Fruit fly (Drosophila melanogaster) whole organism, embryonic: Measurements from ENCODE around the gene CG4278.

Experiments
- Abd-B ChIP-seq: fragments of 200-800 bp; sonication (Bioruptor generic); optimal IDR thresholded peaks from 2 replicates; lab custom pipeline; 2018; ENCODE audit warnings: missing biosample characterization, mild to moderate bottlenecking, missing genetic modification characterization, moderate library complexity
- B-H1 ChIP-seq: fragments of 200-800 bp; sonication (Bioruptor generic); IDR thresholded peaks from 3 replicates; pipeline ENCODE4 v1.3.6; 2022; ENCODE audit warnings: missing biosample characterization, missing genetic modification characterization
- CG10209 ChIP-seq: fragments of 200-800 bp; sonication (Bioruptor generic); optimal IDR thresholded peaks from 3 replicates; lab custom pipeline; 2017; ENCODE audit warnings: missing biosample characterization, mild to moderate bottlenecking, missing genetic modification characterization, missing genetic modification reagents
- CG11504 ChIP-seq: fragments of 200-800 bp; sonication (Bioruptor generic); optimal IDR thresholded peaks from 3 replicates; lab custom pipeline; 2019; ENCODE audit warnings: missing biosample characterization, mild to moderate bottlenecking, missing genetic modification characterization, moderate library complexity
- CG12744 ChIP-seq: fragments of 200-800 bp; sonication (Bioruptor generic); optimal IDR thresholded peaks from 2 replicates; lab custom pipeline; 2016; ENCODE audit warnings: missing biosample characterization, missing genetic modification characterization
- CG13287 ChIP-seq: fragments of 200-800 bp; sonication (Bioruptor generic); IDR thresholded peaks from 2 replicates; pipeline ENCODE4 v1.3.6; 2022; ENCODE audit warnings: missing biosample characterization, missing genetic modification characterization; ENCODE audit not compliant: partially characterized antibody
- CG15073 ChIP-seq: fragments of 200-800 bp; sonication (Bioruptor generic); optimal IDR thresholded peaks from 2 replicates; lab custom pipeline; 2016; ENCODE audit warnings: missing biosample characterization, missing genetic modification characterization
- CG15696 ChIP-seq: fragments of 200-800 bp; sonication (Bioruptor generic); optimal IDR thresholded peaks from 2 replicates; lab custom pipeline; 2019; ENCODE audit warnings: missing biosample characterization, mild to moderate bottlenecking, missing genetic modification characterization, moderate library complexity
- CG1832 ChIP-seq: fragments of 200-800 bp; sonication (Bioruptor generic); optimal IDR thresholded peaks from 2 replicates; lab custom pipeline; 2017; ENCODE audit warnings: missing biosample characterization, mild to moderate bottlenecking, missing genetic modification characterization, inconsistent platforms
- CG18619 ChIP-seq: fragments of 200-800 bp; sonication (Bioruptor generic); optimal IDR thresholded peaks from 3 replicates; lab custom pipeline; 2017; ENCODE audit warnings: missing biosample characterization, mild to moderate bottlenecking, missing genetic modification characterization
- CG2875 ChIP-seq: fragments of 200-800 bp; sonication (Bioruptor generic); optimal IDR thresholded peaks from 2 replicates; lab custom pipeline; 2017; ENCODE audit warnings: missing biosample characterization, mild to moderate bottlenecking, missing genetic modification characterization, missing genetic modification reagents
- CG30403 ChIP-seq: fragments of 200-800 bp; sonication (Bioruptor generic); optimal IDR thresholded peaks from 3 replicates; lab custom pipeline; 2016; ENCODE audit warnings: missing biosample characterization, missing genetic modification characterization
- CG3281 ChIP-seq: fragments of 200-800 bp; sonication (Bioruptor generic); optimal IDR thresholded peaks from 3 replicates; lab custom pipeline; 2017; ENCODE audit warnings: missing biosample characterization, mild to moderate bottlenecking, missing genetic modification characterization
- CG34376 ChIP-seq: fragments of 200-800 bp; sonication (Bioruptor generic); optimal IDR thresholded peaks from 2 replicates; lab custom pipeline; 2018; ENCODE audit warnings: missing biosample characterization, mild to moderate bottlenecking, missing genetic modification characterization
- CG4282 ChIP-seq: fragments of 200-800 bp; sonication (Bioruptor generic); optimal IDR thresholded peaks from 2 replicates; lab custom pipeline; 2016; ENCODE audit warnings: missing biosample characterization, missing genetic modification characterization
- CG4424 ChIP-seq: fragments of 200-800 bp; sonication (Bioruptor generic); optimal IDR thresholded peaks from 3 replicates; lab custom pipeline; 2016; ENCODE audit warnings: missing biosample characterization, missing genetic modification characterization
- CG5180 ChIP-seq: fragments of 200-800 bp; sonication (Bioruptor generic); optimal IDR thresholded peaks from 3 replicates; lab custom pipeline; 2017; ENCODE audit warnings: missing biosample characterization, missing genetic modification characterization, mild to moderate bottlenecking, moderate library complexity, missing genetic modification reagents
- CG6254 ChIP-seq: fragments of 200-800 bp; sonication (Bioruptor generic); optimal IDR thresholded peaks from 3 replicates; lab custom pipeline; 2017; ENCODE audit warnings: mild to moderate bottlenecking, missing biosample characterization, missing genetic modification reagents, missing genetic modification characterization
- CG6272 ChIP-seq: fragments of 200-800 bp; sonication (Bioruptor generic); IDR thresholded peaks from 2 replicates; pipeline ENCODE4 v1.3.6; 2022; ENCODE audit warnings: missing biosample characterization, missing genetic modification characterization
- CG6854 ChIP-seq: fragments of 200-800 bp; sonication (Bioruptor generic); optimal IDR thresholded peaks from 3 replicates; lab custom pipeline; 2017; ENCODE audit warnings: missing biosample characterization, mild to moderate bottlenecking, missing genetic modification characterization
- CG7271 ChIP-seq: fragments of 200-800 bp; sonication (Bioruptor generic); optimal IDR thresholded peaks from 2 replicates; lab custom pipeline; 2018; ENCODE audit warnings: missing biosample characterization, mild to moderate bottlenecking, missing genetic modification characterization, moderate library complexity
- CG7357 ChIP-seq: fragments of 200-800 bp; sonication (Bioruptor generic); IDR thresholded peaks from 3 replicates; pipeline ENCODE4 v1.3.6; 2022; ENCODE audit warnings: missing biosample characterization, missing genetic modification characterization
- CG7839 ChIP-seq: fragments of 200-800 bp; sonication (Bioruptor generic); optimal IDR thresholded peaks from 3 replicates; lab custom pipeline; 2018; ENCODE audit warnings: missing biosample characterization, mild to moderate bottlenecking, missing genetic modification characterization, moderate library complexity
- CG7928 ChIP-seq: fragments of 200-800 bp; sonication (Bioruptor generic); optimal IDR thresholded peaks from 2 replicates; lab custom pipeline; 2017; ENCODE audit warnings: missing biosample characterization, mild to moderate bottlenecking, missing genetic modification characterization
- CG7987 ChIP-seq: fragments of 200-800 bp; sonication (Bioruptor generic); optimal IDR thresholded peaks from 2 replicates; lab custom pipeline; 2018; ENCODE audit warnings: missing biosample characterization, mild to moderate bottlenecking, missing genetic modification characterization, moderate library complexity
- CG8281 ChIP-seq: fragments of 200-800 bp; sonication (Bioruptor generic); optimal IDR thresholded peaks from 2 replicates; lab custom pipeline; 2018; ENCODE audit warnings: missing biosample characterization, mild to moderate bottlenecking, missing genetic modification characterization, moderate library complexity
- CG9727 ChIP-seq: fragments of 200-800 bp; sonication (Bioruptor generic); optimal IDR thresholded peaks from 3 replicates; lab custom pipeline; 2017; ENCODE audit warnings: missing biosample characterization, mild to moderate bottlenecking, missing genetic modification characterization
- Deaf1 ChIP-seq: fragments of 200-800 bp; optimal IDR thresholded peaks from 3 replicates; lab custom pipeline; 2019; ENCODE audit warnings: missing biosample characterization, mild to moderate bottlenecking, missing genetic modification characterization, moderate library complexity
- Dek ChIP-seq: fragments of 200-800 bp; sonication (Bioruptor generic); optimal IDR thresholded peaks from 3 replicates; lab custom pipeline; 2019; ENCODE audit warnings: missing biosample characterization, mild to moderate bottlenecking, missing genetic modification characterization, moderate library complexity
- Ets97D ChIP-seq: fragments of 200-800 bp; sonication (Bioruptor generic); optimal IDR thresholded peaks from 3 replicates; lab custom pipeline; 2016; ENCODE audit warnings: missing biosample characterization, missing genetic modification characterization
- Gug ChIP-seq: fragments of 200-800 bp; sonication (Bioruptor generic); IDR thresholded peaks from 4 replicates; pipeline ENCODE4 v1.3.6; 2022; ENCODE audit warnings: missing biosample characterization, missing genetic modification characterization
- Hsf ChIP-seq: fragments of 200-800 bp; sonication (Bioruptor generic); optimal IDR thresholded peaks from 3 replicates; lab custom pipeline; 2016; ENCODE audit warnings: missing biosample characterization, missing genetic modification characterization
- Kr ChIP-seq: fragments of 200-800 bp; sonication (Bioruptor generic); optimal IDR thresholded peaks from 2 replicates; lab custom pipeline; 2017; ENCODE audit warnings: missing biosample characterization, mild to moderate bottlenecking, missing genetic modification characterization
- Mad ChIP-seq: fragments of 200-800 bp; sonication (Bioruptor generic); optimal IDR thresholded peaks from 2 replicates; lab custom pipeline; 2016; ENCODE audit warnings: missing biosample characterization, missing genetic modification characterization
- Max ChIP-seq: fragments of 200-800 bp; sonication (Bioruptor generic); optimal IDR thresholded peaks from 2 replicates; lab custom pipeline; 2016; ENCODE audit warnings: missing biosample characterization, mild to moderate bottlenecking, missing genetic modification characterization
- amos ChIP-seq: fragments of 200-800 bp; sonication (Bioruptor generic); IDR thresholded peaks from 2 replicates; pipeline ENCODE4 v1.3.6; 2022; ENCODE audit warnings: missing biosample characterization, missing genetic modification characterization; ENCODE audit not compliant: partially characterized antibody
- cad ChIP-seq: fragments of >200 bp; optimal IDR thresholded peaks from 2 replicates; lab custom pipeline; 2017; ENCODE audit warnings: missing biosample characterization, missing genetic modification characterization
- ems ChIP-seq: fragments of 200-800 bp; sonication (Bioruptor generic); optimal IDR thresholded peaks from 3 replicates; lab custom pipeline; 2016; ENCODE audit warnings: missing biosample characterization, missing genetic modification characterization
- gce ChIP-seq: fragments of 200-800 bp; sonication (Bioruptor generic); IDR thresholded peaks from 3 replicates; pipeline ENCODE4 v1.3.6; 2022; ENCODE audit warnings: missing biosample characterization, missing genetic modification characterization
- gem ChIP-seq: fragments of 200-800 bp; sonication (Bioruptor generic); optimal IDR thresholded peaks from 2 replicates; lab custom pipeline; 2019; ENCODE audit warnings: missing biosample characterization, mild to moderate bottlenecking, missing genetic modification characterization, moderate library complexity
- lab ChIP-seq: fragments of 200-800 bp; sonication (Bioruptor generic); optimal IDR thresholded peaks from 3 replicates; lab custom pipeline; 2017; ENCODE audit warnings: missing biosample characterization, missing genetic modification characterization, mild to moderate bottlenecking, moderate library complexity, missing genetic modification reagents
- lilli ChIP-seq: fragments of 200-800 bp; sonication (Bioruptor generic); optimal IDR thresholded peaks from 3 replicates; lab custom pipeline; 2016; ENCODE audit warnings: missing biosample characterization, missing genetic modification characterization
- mld ChIP-seq: fragments of 200-800 bp; sonication (Bioruptor generic); IDR thresholded peaks from 3 replicates; pipeline ENCODE4 v1.3.6; 2022; ENCODE audit warnings: missing biosample characterization, missing genetic modification characterization; ENCODE audit not compliant: partially characterized antibody
- pfk ChIP-seq: fragments of 200-800 bp; sonication (Bioruptor generic); optimal IDR thresholded peaks from 2 replicates; lab custom pipeline; 2018; ENCODE audit warnings: missing biosample characterization, mild to moderate bottlenecking, missing genetic modification characterization, moderate library complexity
- phol ChIP-seq: fragments of 200-800 bp; sonication (Bioruptor generic); optimal IDR thresholded peaks from 3 replicates; lab custom pipeline; 2018; ENCODE audit warnings: missing biosample characterization, mild to moderate bottlenecking, missing genetic modification characterization, moderate library complexity
- pros ChIP-seq: fragments of 200-800 bp; sonication (Bioruptor generic); optimal IDR thresholded peaks from 3 replicates; lab custom pipeline; 2019; ENCODE audit warnings: missing biosample characterization, mild to moderate bottlenecking, missing genetic modification characterization, moderate library complexity
- schlank ChIP-seq: fragments of 200-800 bp; sonication (Bioruptor generic); optimal IDR thresholded peaks from 2 replicates; lab custom pipeline; 2018; ENCODE audit warnings: missing biosample characterization, mild to moderate bottlenecking, missing genetic modification characterization

Gene CG4278

dm6 chr2L:16284306-16285299 lies 42.3 kb upstream of the CG4278 start (continued):
- peak; percentile 72 for TF ChIP-seq CG7987 (GFP tag; lab: Kevin White, UChicago)
- TF ChIP-seq CG7271 (tag; lab: Kevin White, UChicago) = no peak
- TF ChIP-seq Deaf1 (tag; lab: Kevin White, UChicago) = peak; percentile 15
- TF ChIP-seq CG2875 (GFP tag; lab: Kevin White, UChicago) = peak; percentile 4
- TF ChIP-seq Max (GFP tag; lab: Kevin White, UChicago) = peak; percentile 21
- peak; percentile 48 for TF ChIP-seq Hsf (GFP tag; lab: Kevin White, UChicago)
- peak; percentile 59 for TF ChIP-seq CG7839 (tag; lab: Kevin White, UChicago)
- TF ChIP-seq Dek (tag; lab: Kevin White, UChicago) = peak; percentile 59
- TF ChIP-seq cad (GFP tag; lab: Kevin White, UChicago) = peak; percentile 28
- TF ChIP-seq CG18619 (GFP tag; lab: Kevin White, UChicago) = peak; percentile 23
- TF ChIP-seq mld (GFP tag; lab: Robert Waterston, UW) = no peak
- peak; percentile 39 for TF ChIP-seq CG4424
- peak; percentile 40 for TF ChIP-seq CG8281 (tag; lab: Kevin White, UChicago)
- TF ChIP-seq gce (GFP tag; lab: Robert Waterston, UW) = no peak
- TF ChIP-seq ems (GFP tag; lab: Kevin White, UChicago) = peak; percentile 24
- TF ChIP-seq CG1832 = peak; percentile 81
- no peak for TF ChIP-seq CG6272 (GFP tag; lab: Robert Waterston, UW)
- TF ChIP-seq CG15696 (tag; lab: Kevin White, UChicago) = no peak
- TF ChIP-seq Kr (GFP tag; lab: Kevin White, UChicago) = peak; percentile 96
- TF ChIP-seq CG15073 = peak; percentile 97
- peak; percentile 21 for TF ChIP-seq phol (tag; lab: Kevin White, UChicago)
- peak; percentile 53 for TF ChIP-seq CG34376
- peak; percentile 27 for TF ChIP-seq CG5180 (GFP tag; lab: Kevin White, UChicago)
- peak; percentile 23 for TF ChIP-seq Abd-B
- no peak for TF ChIP-seq CG13287 (GFP tag; lab: Robert Waterston, UW)
- 0 out of 4 replicates have a peak, but pooled peaks have one; percentile 5 for TF ChIP-seq Gug
- TF ChIP-seq CG9727 (GFP tag; lab: Kevin White, UChicago) = peak; percentile 45
- peak; percentile 83 for TF ChIP-seq CG3281
- no peak for TF ChIP-seq amos
- peak; percentile 25 for TF ChIP-seq CG10209 (GFP tag; lab: Kevin White, UChicago)
- no peak for TF ChIP-seq B-H1 (GFP tag; lab: Robert Waterston, UW)
- peak; percentile 53 for TF ChIP-seq Mad (GFP tag; lab: Kevin White, UChicago)
- TF ChIP-seq pfk (GFP tag; lab: Kevin White, UChicago) = peak; percentile 99
- peak; percentile 85 for TF ChIP-seq lab (GFP tag; lab: Kevin White, UChicago)
- peak; percentile 13 for TF ChIP-seq CG12744 (GFP tag; lab: Kevin White, UChicago)
- TF ChIP-seq schlank (tag; lab: Kevin White, UChicago) = peak; percentile 47
- peak; percentile 9 for TF ChIP-seq CG4282 (GFP tag; lab: Kevin White, UChicago)
- no peak for TF ChIP-seq pros (GFP tag; lab: Kevin White, UChicago)
- TF ChIP-seq CG7357 = 0 out of 3 replicates have a peak, but pooled peaks have one; percentile 16
- peak; percentile 29 for TF ChIP-seq CG30403 (GFP tag; lab: Kevin White, UChicago)
- TF ChIP-seq CG7928 (GFP tag; lab: Kevin White, UChicago) = peak; percentile 25
- TF ChIP-seq CG11504 (tag; lab: Kevin White, UChicago) = peak; percentile 56
- peak; percentile 30 for TF ChIP-seq CG6854 (GFP tag; lab: Kevin White, UChicago)
- TF ChIP-seq Ets97D (GFP tag; lab: Kevin White, UChicago) = peak; percentile 74
- peak; percentile 64 for TF ChIP-seq lilli (GFP tag; lab: Kevin White, UChicago)
- peak; percentile 70 for TF ChIP-seq gem (tag; lab: Kevin White, UChicago)
- no peak for TF ChIP-seq CG6254
